Worm (Caenorhabditis elegans) whole organism, dauer: ENCODE data around the gene lea-1.
"Not testable (repeated sequence)": the region's sequence is repeated elsewhere in the genome, so short reads cannot be mapped to it uniquely, and the experiment has no call there.

Experiments used
- unc-62 ChIP-seq: sonication (generic microtip); optimal IDR thresholded peaks from 2 replicates; lab custom pipeline; 2017; ENCODE audit warnings: missing biosample characterization, missing genetic modification reagents, missing genetic modification characterization

The lea-1 gene

DNA sequence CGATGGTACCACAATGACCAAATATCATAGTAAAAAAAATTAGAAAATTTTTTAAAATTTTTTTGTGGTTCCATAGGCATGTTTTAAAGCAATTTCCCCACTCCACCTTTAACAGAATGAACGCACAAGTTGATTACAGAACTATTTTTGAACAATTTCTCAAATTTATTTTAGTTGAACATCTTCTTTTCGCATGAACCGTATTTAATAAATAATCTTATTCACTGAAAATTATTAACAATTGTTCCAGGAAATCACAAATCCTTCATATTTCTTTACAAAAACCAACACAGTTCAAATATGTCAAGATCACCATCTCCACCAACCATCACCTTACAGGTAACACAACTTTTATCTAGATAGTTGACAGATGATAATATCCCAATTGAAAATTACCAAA is at the start of gene lea-1:
lea-1 (plus strand) TSS at position 301 of the 400 bp plus-strand sequence.
- no peak for TF ChIP-seq unc-62 (GFP tag; lab: Kevin White, UChicago)

ce11 chrV:9962394-9962793 is 49.3 kb upstream of the lea-1 start, which contains the start of gene madf-4:
madf-4 (minus strand) TSS chrV:9962494.
- no peak for TF ChIP-seq unc-62 (GFP tag; lab: Kevin White, UChicago)

ce11 chrV:9962916-9963315 is 48.8 kb upstream of the lea-1 start:
- no peak for TF ChIP-seq unc-62 (GFP tag; lab: Kevin White, UChicago)

ce11 chrV:9964152-9964785 is 47.5 kb upstream of the lea-1 start:
- no peak for TF ChIP-seq unc-62 (GFP tag; lab: Kevin White, UChicago)

DNA sequence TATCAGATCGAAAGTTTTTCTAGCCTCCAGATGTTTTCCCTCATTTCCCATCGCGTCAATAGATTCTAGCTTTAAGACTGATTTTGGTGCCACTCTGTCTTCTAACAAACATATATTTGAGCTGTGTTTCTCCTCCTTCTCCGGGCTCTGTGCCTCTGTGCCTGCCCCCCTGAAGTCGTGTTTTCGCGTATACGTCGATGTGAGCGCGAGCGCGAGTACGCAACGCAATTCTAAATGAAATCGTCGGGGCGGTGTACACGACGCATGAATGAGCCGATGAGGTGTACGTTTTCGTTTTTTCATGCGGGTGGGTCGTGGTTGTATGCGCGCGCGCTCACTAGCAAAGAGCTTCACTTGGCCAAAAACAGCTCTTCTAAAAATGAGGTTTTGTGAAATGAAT is 45.8 kb upstream of the lea-1 start:
- TF ChIP-seq unc-62 (GFP tag; lab: Kevin White, UChicago): no peak

ce11 chrV:9970119-9970518 is 41.6 kb upstream of the lea-1 start:
- TF ChIP-seq unc-62 (GFP tag; lab: Kevin White, UChicago): no peak

- no peak for TF ChIP-seq unc-62 (GFP tag; lab: Kevin White, UChicago)
Observed at ce11 chrV:9974264-9974663, 37.5 kb upstream of the lea-1 start.

- no peak for TF ChIP-seq unc-62 (GFP tag; lab: Kevin White, UChicago)
Observed at ce11 chrV:9976138-9976537, 35.6 kb upstream of the lea-1 start, which contains the start of gene unc-41. unc-41 (minus strand) TSS chrV:9976238.

- no peak for TF ChIP-seq unc-62 (GFP tag; lab: Kevin White, UChicago)
Observed at ce11 chrV:9977211-9977610, 34.5 kb upstream of the lea-1 start.

DNA sequence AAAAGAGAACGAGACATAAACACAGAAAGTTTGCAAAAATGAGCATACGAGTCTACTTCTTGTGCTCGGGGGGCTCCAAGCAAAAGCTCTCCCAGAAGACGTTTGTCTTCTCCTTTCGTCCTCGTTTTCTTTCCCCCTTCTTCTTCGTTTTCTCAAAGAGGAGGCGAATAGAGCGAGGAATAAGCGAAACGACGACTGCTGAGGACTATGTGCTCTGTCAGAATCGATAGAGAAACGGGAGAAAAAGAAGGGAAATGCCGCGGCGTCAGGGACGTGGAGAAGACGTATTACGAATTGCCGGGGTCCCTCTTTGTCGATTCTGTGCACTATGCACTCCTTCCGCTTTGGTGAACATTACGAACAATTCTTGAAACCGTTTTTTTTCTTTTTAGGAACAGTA is 33.3 kb upstream of the lea-1 start:
- no peak for TF ChIP-seq unc-62 (GFP tag; lab: Kevin White, UChicago)

- not testable (repeated sequence) for TF ChIP-seq unc-62 (GFP tag; lab: Kevin White, UChicago)
Observed at ce11 chrV:9980731-9981483, 30.8 kb upstream of the lea-1 start, which contains the start of the genes ruvb-1 and tofu-1. ruvb-1 (minus strand) TSS chrV:9980802. tofu-1 (plus strand) TSS chrV:9981147.

DNA sequence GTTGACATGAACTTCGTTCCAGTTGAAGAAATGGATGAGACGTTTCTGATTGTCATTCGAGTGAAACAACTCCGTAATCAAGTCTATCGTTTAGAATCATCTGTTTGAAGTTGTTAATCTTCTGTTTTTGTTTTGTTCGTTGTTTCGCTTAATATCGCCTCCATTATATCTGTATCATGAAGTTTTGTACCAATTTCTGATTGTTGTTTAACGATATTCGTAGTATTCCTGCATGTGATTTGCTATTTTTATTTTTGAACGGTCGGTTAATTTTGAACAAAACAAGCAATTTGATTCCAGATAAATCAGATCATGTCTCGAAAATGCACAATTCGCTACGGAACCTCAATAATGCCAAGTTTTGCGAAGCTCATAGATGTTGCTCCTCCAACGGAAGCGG is 29.2 kb upstream of the lea-1 start, which contains the start of gene C27H6.9:
C27H6.9 (plus strand) TSS at position 301 of the 400 bp plus-strand sequence.
- no peak for TF ChIP-seq unc-62 (GFP tag; lab: Kevin White, UChicago)

DNA sequence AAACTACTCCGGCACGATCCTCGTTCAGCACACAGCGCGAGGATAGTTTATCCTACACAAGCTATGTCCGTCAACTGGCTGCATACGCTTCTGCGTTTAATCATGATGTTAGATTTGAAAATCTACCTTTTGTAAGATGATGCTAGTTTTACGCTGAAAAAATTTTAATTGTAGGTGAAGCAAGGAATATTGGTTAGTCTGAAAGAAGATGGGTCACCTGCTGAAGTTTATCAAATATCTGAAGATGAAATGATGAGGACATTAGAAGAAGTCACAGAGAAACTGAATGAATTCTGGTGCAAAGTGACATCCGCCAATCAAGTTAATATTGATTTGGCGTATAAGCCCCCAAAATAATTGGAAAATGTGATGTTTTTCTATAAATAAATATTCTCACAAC is 28.2 kb upstream of the lea-1 start:
- no peak for TF ChIP-seq unc-62 (GFP tag; lab: Kevin White, UChicago)

DNA sequence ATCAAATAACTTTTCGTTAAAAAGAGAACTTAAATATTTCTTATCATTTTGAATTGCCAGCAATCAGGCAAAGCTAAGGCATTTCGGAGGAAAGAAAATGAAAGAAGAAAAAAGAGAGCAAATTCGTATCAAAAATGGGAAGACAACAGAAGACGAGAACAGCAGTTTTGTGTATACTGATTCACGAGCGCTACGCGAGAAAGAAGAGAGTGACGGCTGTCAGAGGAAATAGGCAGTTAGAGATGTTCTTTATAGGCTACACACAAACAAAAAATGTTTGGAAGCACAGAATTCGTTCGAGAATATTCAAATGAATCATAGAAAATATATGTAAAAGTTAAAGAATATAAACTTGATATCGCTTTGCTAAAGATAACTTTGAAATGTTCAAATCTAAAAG is 26.9 kb upstream of the lea-1 start:
- no peak for TF ChIP-seq unc-62 (GFP tag; lab: Kevin White, UChicago)

- no peak for TF ChIP-seq unc-62 (GFP tag; lab: Kevin White, UChicago)
Observed at ce11 chrV:9985227-9985864, 26.4 kb upstream of the lea-1 start.

DNA sequence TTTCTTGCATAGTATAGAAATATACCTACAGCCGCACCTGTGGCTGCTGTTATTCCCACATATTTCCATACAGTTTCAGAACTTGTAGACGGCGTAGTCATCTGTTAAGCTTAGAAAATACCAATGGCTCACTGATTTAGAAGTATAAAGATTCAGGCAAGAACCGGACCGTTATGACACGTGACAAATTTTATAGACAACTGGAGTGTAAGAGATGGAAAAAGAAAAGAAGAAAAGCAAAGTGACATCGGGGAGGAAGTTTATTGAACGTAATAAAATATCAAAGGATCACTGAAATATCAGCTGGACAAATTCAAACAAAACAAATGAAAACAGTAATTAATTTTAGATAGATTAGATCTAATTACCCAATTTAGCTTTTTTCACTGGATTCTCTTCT is 25.5 kb upstream of the lea-1 start, which contains the start of gene rmd-2:
rmd-2 (minus strand) TSS at position 101 of the 400 bp plus-strand sequence.
- TF ChIP-seq unc-62 (GFP tag; lab: Kevin White, UChicago): no peak
